Fruit fly (Drosophila melanogaster) whole organism, larva: ENCODE results near the gene Polr3E.

ENCODE experiments used
- noc ChIP-seq: fragments of 200-800 bp; sonication (Bioruptor generic); optimal IDR thresholded peaks from 3 replicates; lab custom pipeline; 2019; ENCODE audit warnings: missing biosample characterization, mild to moderate bottlenecking, missing genetic modification characterization, moderate library complexity

Polr3E gene

DNA sequence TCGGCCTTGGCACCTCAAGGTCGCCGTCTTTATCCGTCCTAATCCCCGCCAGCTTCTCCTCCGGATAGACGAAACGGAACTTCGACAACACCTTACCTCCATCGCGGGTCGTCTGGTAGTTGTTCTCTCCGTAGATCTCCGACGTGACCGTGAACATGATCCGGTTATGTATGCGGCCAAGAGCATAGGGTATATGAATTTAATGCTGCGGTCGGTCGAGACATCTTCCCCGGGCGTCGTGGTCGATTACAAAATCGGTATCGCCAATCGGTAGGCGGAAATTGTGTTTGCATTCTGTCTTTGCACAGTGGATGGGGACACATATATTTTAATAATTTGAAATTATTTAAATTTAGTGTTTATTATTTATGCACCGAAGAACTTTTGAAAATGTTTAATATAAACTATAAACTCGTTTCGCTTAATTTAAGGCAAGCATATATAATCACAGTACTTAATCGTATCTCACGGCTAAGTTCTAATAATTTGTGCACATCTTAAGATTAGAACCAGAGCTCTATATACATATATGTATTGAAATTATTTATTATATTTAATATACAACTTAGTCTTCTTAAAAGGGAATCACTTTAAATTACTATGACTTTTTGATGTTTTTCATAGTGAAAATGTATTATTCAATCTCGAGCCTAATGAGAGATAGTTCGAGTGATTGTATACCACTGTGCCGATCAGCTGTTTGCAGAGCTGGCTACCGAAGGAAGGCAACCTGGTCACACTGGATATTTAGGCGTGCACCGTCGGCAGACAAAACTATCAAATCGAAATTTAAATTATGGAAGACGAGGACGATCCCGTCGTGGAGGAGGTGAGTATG, at the start of gene Polr3E, which contains the start of gene CG10584:
Gene Polr3E (plus strand): TSS at position 733 of the 838 bp plus-strand sequence.
Gene CG10584 (minus strand): TSS at position 268 of the 838 bp plus-strand sequence.
- peak; percentile 94 for TF ChIP-seq noc

DNA sequence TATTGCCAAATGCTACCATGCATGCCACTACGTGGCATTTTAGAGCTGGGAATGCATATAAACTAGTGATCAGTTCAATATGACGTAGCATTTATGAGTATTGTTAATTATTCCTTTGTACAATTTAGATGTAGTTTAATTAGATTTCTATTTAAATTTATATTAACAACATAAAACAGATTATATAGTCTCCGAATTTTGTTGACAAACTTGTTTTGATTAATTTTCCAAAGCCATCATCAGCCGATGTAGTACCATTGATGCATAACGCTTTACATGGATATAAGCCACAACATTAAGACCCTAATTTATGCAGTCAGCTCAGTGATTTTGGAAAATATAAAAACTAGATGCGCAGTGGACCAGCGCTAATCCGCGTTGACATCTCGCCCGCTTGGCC, 49.1 kb upstream of the Polr3E start:
- TF ChIP-seq noc: no peak

DNA sequence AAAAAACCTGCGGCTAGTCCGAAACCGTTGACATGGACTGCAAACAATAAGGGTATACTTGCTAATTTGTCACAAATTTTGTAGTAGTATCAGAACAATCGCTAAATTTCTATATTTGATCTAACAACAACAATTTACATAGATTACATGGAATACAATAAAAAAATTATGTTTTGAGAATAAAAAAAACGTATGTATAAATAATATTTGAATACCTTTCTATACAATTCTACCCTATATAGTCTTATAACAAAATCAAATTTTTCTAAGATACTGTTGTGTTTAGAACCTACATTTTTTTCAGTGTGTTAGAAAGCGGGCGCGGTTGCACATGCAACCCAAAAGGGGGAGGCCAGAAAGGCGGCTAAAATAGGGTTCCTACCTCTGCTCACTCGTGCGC, 48.3 kb upstream of the Polr3E start:
- no peak for TF ChIP-seq noc

- TF ChIP-seq noc: no peak
Observed at dm6 chr3L:20984414-20985208, 47.0 kb upstream of the Polr3E start.

DNA sequence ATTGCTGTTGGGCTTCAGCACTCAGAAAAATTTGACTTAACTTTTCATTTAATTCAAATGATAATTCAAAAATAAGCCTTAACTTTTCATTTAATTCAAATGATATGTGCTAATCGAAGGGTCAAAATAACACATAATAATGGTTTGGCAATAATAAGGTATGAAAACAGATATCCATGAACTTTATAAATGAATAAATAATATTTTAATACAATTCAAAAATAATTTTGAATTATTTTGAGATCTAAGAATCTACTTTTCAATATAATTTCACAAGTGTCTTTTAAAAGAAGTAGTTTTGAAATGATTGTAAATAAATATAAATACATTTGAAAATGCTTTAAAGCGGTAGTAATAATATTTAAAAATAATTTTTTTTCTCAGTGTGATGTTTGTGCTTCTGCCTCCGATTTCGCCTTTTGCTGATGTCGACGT, 44.7 kb upstream of the Polr3E start:
- no peak for TF ChIP-seq noc

DNA sequence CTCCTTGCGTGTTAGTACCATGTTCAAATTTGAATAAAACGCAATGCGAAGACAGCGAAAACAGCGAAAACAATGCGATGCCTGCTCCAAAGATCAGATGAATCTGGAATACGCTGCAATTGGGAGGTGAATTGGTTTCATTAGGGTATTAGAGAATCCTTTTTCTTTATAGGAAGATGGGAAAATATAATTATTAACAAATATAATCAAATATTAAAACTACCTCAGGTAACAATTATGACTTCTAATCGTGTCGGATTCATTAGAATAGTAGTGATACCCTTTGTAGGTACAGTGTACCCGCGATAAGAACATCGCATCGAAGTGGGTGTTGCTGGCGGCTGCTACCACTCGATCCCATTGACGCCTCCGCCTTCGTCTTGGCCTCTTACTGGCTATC, 43.7 kb upstream of the Polr3E start:
- TF ChIP-seq noc: no peak

dm6 chr3L:20988862-20989261, 42.8 kb upstream of the Polr3E start:
- TF ChIP-seq noc: no peak

DNA sequence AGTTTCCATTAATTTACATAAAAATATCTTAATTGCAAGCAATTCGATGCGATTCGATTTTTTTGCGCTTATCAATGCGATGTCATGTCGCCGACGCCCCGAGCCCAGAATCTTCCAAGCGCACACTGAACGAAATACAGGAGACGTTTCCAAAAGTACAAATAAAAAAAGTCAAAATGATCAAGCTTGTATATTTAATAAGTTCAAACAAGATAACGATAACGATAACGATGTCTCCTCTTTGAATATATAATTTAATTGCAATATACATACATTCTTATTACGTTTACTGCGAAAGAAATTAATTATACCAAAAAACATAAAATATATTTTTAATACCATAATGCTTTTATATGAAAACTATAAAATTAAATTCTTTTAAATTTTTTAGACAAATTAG, 41.4 kb upstream of the Polr3E start:
- no peak for TF ChIP-seq noc

DNA sequence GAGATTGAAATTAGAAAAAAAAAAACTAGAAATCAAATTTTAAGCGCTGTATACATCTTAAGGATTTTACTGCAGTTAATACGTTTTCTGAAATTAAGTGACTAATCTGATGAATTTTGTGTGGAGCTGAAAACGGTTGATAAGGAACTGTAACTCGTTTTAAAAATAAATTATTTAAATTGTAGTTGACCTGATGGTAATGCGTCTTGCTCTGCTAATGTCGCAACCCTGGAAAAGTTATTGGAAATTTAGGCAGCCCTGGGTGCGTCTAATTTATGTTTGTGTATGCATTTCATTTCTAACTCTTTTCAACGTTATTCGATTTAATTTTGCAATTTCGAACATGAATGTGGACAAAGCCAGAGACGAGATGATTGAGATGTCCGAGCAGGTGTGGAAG, 40.3 kb upstream of the Polr3E start, which contains the start of gene CG12984:
Gene CG12984 (plus strand): TSS at position 301 of the 400 bp plus-strand sequence.
- no peak for TF ChIP-seq noc

dm6 chr3L:20999639-21000038, 32.0 kb upstream of the Polr3E start:
- no peak for TF ChIP-seq noc

DNA sequence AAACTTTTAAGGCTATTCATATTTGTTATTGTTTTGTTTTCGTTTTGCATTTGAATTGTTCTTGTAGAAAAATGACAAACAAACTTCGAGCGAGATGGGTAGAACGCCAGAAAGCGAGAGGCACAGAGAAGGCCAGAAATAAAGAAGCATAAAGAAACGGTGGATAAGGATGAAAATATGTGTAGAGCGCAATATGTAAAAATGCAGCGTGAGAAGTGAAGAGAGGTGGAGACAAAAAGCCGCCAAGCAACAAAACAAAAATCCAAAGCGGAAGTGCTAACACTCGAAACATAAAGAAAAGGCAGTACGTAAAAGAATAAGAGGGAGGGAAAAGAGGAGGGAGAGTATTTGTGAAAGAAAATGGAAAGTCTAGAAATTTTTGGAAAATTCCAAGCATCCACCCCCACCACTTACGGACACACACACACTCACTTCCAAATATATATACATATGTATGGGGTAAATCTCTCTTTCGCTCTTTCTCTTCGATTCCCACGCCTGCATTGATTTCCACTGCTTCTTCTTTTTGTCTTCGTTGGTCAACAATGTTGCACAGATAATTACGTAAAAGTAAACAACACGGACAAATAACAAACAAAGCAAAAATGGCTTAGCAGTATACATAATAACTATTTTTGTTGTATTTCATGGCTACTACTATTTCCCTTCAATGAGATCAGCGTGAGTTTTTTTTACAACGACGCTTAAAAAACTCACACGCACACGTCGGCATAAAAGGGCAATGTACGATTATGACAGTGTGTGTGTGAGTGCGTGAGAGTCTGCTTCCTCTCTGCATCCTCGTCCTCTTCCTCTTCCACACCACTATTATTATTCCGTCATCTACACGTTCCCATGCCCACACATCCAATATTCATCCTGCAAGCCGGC, 24.0 kb upstream of the Polr3E start:
- no peak for TF ChIP-seq noc

DNA sequence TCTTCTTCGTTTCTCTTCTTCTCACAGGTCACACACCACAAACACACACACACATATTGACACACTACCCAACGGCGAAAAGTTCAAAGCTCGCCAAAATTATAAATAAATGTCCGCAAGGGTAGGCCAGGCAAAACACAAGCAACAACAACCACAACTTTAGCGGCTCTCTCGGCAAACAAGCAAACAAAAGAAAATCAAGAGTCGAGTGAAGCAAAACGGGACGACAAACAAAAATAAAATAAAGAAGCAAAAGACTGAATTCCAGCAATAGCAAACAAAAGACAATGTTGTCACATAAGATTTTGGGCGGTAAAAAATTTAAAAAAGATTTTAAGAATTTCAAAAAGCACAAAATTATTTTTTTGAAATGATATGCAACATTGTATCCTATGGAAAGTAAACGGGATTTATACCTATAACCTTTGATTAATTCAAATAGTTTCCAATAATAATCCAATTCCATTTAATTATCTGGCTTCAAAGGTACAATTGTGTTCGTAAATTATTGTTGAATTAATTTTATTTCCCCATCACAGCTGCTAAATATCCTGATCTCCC, 23.3 kb upstream of the Polr3E start:
- no peak for TF ChIP-seq noc

dm6 chr3L:21008899-21009298, 22.7 kb upstream of the Polr3E start:
- no peak for TF ChIP-seq noc

DNA sequence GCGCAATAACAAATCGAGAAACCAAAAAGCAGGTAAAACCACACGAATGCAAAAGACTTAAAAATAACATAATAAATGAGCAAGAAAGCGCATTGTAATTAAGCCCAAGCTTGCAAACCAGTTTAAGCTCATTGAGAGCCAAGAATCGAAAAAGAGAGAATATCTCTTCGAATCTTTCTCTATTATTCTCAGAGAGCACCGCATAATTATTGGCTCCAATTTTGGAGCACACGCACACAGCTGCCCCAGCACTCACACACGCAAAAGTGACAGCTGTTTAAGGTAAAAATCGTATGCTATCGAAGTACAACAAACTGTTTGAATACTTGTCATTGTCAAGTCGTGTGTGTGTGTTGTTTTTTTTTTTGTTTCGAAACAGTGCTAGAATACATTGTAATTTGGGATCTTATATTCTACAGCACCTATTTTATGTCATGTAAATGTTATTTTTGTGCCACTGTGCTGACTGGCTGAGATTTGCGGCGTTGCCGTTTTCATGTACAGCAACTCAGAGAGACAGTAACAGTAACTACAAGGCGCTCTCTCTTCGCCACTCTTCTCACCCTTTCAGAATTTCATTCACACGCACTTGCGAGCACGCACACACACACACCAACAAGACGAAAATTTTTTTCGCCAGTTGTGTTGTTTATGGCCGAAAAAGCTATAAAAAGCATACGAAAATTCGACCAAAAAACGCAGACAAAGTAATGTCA, 22.1 kb upstream of the Polr3E start:
- TF ChIP-seq noc: no peak

DNA sequence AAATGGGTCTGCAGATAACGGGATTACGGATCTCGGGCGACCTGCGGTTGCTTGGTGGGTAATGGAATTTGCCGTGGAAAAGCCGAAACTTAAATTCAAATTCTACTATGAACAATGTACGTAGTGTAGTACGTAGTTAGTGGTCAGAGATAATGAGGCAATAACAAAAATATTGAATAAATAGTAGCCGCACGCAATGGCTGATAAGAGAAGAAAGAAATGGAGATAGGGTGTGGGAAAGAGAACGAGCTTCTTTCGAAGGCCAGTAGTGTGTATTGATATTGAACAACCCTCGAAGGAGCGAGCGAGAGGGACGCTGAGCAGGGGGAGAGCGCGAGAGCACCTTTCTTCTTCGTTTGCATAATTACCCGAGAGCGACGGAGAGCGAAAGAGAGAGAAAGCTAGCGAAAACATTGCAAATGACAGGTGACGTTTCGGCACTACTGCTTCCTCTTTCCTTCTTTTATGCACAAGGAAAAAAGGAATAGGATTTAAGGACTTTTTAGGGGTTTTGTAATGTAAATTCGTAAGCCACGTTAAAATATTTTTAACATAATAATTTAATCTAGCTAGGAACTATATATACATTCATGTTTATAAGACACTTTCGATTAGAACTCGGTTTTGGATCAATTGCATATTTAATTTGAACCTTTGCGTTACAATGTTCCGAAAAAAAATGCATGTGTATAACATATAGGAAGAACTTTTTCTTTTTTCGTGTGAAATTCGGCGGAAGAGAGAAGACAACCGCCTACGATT, 20.6 kb upstream of the Polr3E start:
- peak; percentile 17 for TF ChIP-seq noc
